Fruit fly (Drosophila melanogaster) whole organism, prepupa: Measurements from ENCODE around the gene CG34136.

Source experiments
- CG11294 ChIP-seq: fragments of 200-800 bp; sonication (Bioruptor generic); IDR thresholded peaks from 2 replicates; pipeline ENCODE4 v1.3.6; 2022; ENCODE audit warnings: missing biosample characterization, missing genetic modification characterization
- CG11902 ChIP-seq: fragments of 200-800 bp; sonication (Bioruptor generic); optimal IDR thresholded peaks from 3 replicates; lab custom pipeline; 2016; ENCODE audit warnings: missing biosample characterization, missing genetic modification characterization
- CG16779 ChIP-seq: fragments of 200-800 bp; sonication (Bioruptor generic); optimal IDR thresholded peaks from 3 replicates; lab custom pipeline; 2017; ENCODE audit warnings: missing biosample characterization, mild to moderate bottlenecking, missing genetic modification characterization
- CG31627 ChIP-seq: fragments of 200-800 bp; sonication (Bioruptor generic); optimal IDR thresholded peaks from 3 replicates; lab custom pipeline; 2016; ENCODE audit warnings: missing biosample characterization, missing genetic modification characterization
- Eip75B ChIP-seq: fragments of 200-800 bp; sonication (Bioruptor generic); optimal IDR thresholded peaks from 3 replicates; lab custom pipeline; 2016; ENCODE audit warnings: missing biosample characterization, missing genetic modification characterization
- Eip93F ChIP-seq: fragments of 200-800 bp; sonication (Bioruptor generic); optimal IDR thresholded peaks from 2 replicates; lab custom pipeline; 2016; ENCODE audit warnings: missing biosample characterization, mild to moderate bottlenecking, missing genetic modification characterization
- Gug ChIP-seq: fragments of 200-800 bp; sonication (Bioruptor generic); IDR thresholded peaks from 2 replicates; pipeline ENCODE4 v1.3.6; 2022; ENCODE audit warnings: missing biosample characterization, missing genetic modification characterization
- Met ChIP-seq: fragments of 200-800 bp; sonication (Bioruptor generic); optimal IDR thresholded peaks from 3 replicates; lab custom pipeline; 2016; ENCODE audit warnings: missing biosample characterization, missing genetic modification characterization
- dsx ChIP-seq: fragments of 200-800 bp; optimal IDR thresholded peaks from 3 replicates; lab custom pipeline; 2019; ENCODE audit warnings: missing biosample characterization, mild to moderate bottlenecking, missing genetic modification characterization, moderate library complexity; ENCODE audit not compliant: poor library complexity, severe bottlenecking
- eg ChIP-seq: fragments of 200-800 bp; sonication (Bioruptor generic); IDR thresholded peaks from 3 replicates; pipeline ENCODE4 v1.3.6; 2022; ENCODE audit warnings: missing biosample characterization, missing genetic modification characterization
- esn ChIP-seq: fragments of 200-800 bp; sonication (Bioruptor generic); optimal IDR thresholded peaks from 2 replicates; lab custom pipeline; 2016; ENCODE audit warnings: missing biosample characterization, mild to moderate bottlenecking, missing genetic modification characterization, moderate library complexity
- lz ChIP-seq: fragments of 200-800 bp; sonication (Bioruptor generic); optimal IDR thresholded peaks from 3 replicates; lab custom pipeline; 2016; ENCODE audit warnings: missing biosample characterization, missing genetic modification characterization
- vri ChIP-seq: fragments of 200-800 bp; sonication (Bioruptor generic); optimal IDR thresholded peaks from 3 replicates; lab custom pipeline; 2016; ENCODE audit warnings: missing biosample characterization, mild to moderate bottlenecking, missing genetic modification characterization

- TF ChIP-seq CG11294 (GFP tag; lab: Robert Waterston, UW) (no peak), CG16779 (tag; lab: Kevin White, UChicago) (no peak), Eip75B (GFP tag; lab: Kevin White, UChicago) (no peak), vri (no peak), eg (no peak), dsx (GFP tag; lab: Kevin White, UChicago) (no peak), esn (no peak), Gug (GFP tag; lab: Robert Waterston, UW) (no peak), Eip93F (GFP tag; lab: Kevin White, UChicago) (no peak), Met (GFP tag; lab: Kevin White, UChicago) (no peak), lz (GFP tag; lab: Kevin White, UChicago) (no peak), CG11902 (GFP tag; lab: Kevin White, UChicago) (no peak), CG31627 (GFP tag; lab: Kevin White, UChicago) (no peak)
Observed at dm6 chr2L:21115687-21116086, 19.0 kb downstream of the CG34136 start.
